Fruit fly (Drosophila melanogaster) whole organism, wandering third instar larva: ENCODE results near the gene Mgat4b.

Experiments
- CrebA ChIP-seq: fragments of 200-800 bp; sonication (Bioruptor generic); optimal IDR thresholded peaks from 2 replicates; lab custom pipeline; 2016; ENCODE audit warnings: missing biosample characterization, mild to moderate bottlenecking, missing genetic modification characterization, borderline replicate concordance
- GATAd ChIP-seq: sonication (Bioruptor generic); optimal IDR thresholded peaks from 2 replicates; lab custom pipeline; 2016; ENCODE audit warnings: missing biosample characterization, missing genetic modification characterization
- Hr78 ChIP-seq: fragments of >200 bp; optimal IDR thresholded peaks from 2 replicates; lab custom pipeline; 2017; ENCODE audit warnings: missing biosample characterization, missing genetic modification characterization
- Myc ChIP-seq: fragments of >200 bp; optimal IDR thresholded peaks from 2 replicates; lab custom pipeline; 2017
- OdsH ChIP-seq: fragments of 200-800 bp; sonication (Bioruptor generic); optimal IDR thresholded peaks from 2 replicates; lab custom pipeline; 2016; ENCODE audit warnings: missing biosample characterization, mild to moderate bottlenecking, missing genetic modification characterization
- brk ChIP-seq: fragments of 200-800 bp; sonication (Bioruptor generic); optimal IDR thresholded peaks from 2 replicates; lab custom pipeline; 2016; ENCODE audit warnings: missing biosample characterization, mild to moderate bottlenecking, missing genetic modification characterization
- dsf ChIP-seq: sonication (Bioruptor generic); optimal IDR thresholded peaks from 2 replicates; lab custom pipeline; 2016; ENCODE audit warnings: missing biosample characterization, missing genetic modification characterization, borderline replicate concordance
- ey ChIP-seq: fragments of 200-800 bp; sonication (Bioruptor generic); optimal IDR thresholded peaks from 2 replicates; lab custom pipeline; 2016; ENCODE audit warnings: missing biosample characterization, missing genetic modification characterization
- fru ChIP-seq: fragments of 200-800 bp; sonication (Bioruptor generic); optimal IDR thresholded peaks from 3 replicates; lab custom pipeline; 2016; ENCODE audit warnings: missing biosample characterization, mild to moderate bottlenecking, missing genetic modification characterization
- pan ChIP-seq: fragments of >200 bp; optimal IDR thresholded peaks from 2 replicates; lab custom pipeline; 2017
- usp ChIP-seq: fragments of >200 bp; optimal IDR thresholded peaks from 2 replicates; lab custom pipeline; 2017; ENCODE audit warnings: missing biosample characterization, missing genetic modification characterization

dm6 chr3L:14775711-14776660, 6.9 kb upstream of the Mgat4b start, which contains the start of gene mop:
- TF ChIP-seq OdsH (GFP tag; lab: Kevin White, UChicago) (no peak), GATAd (GFP tag; lab: Kevin White, UChicago) (no peak), ey (GFP tag; lab: Kevin White, UChicago) (no peak), usp (GFP tag; lab: Kevin White, UChicago) (no peak), Myc (lab: Kevin White, UChicago) (no peak), CrebA (no peak), Hr78 (no peak), brk (GFP tag; lab: Kevin White, UChicago) (no peak), pan (lab: Kevin White, UChicago) (no peak), fru (GFP tag; lab: Kevin White, UChicago) (no peak), dsf (GFP tag; lab: Kevin White, UChicago) (no peak)
